Fruit fly (Drosophila melanogaster) whole organism, embryonic: ENCODE data around the gene cold.

ENCODE experiments used
- Awh ChIP-seq: fragments of 200-800 bp; sonication (Bioruptor generic); IDR thresholded peaks from 2 replicates; pipeline ENCODE4, ENCODE4 v1.3.6; 2022; ENCODE audit warnings: missing biosample characterization, missing genetic modification characterization
- B-H2 ChIP-seq: fragments of 200-800 bp; sonication (Bioruptor generic); optimal IDR thresholded peaks from 2 replicates; lab custom pipeline; 2018; ENCODE audit warnings: missing biosample characterization, mild to moderate bottlenecking, missing genetic modification characterization
- Bteb2 ChIP-seq: fragments of 200-800 bp; sonication (Bioruptor generic); optimal IDR thresholded peaks from 2 replicates; lab custom pipeline; 2016; ENCODE audit warnings: missing biosample characterization, missing genetic modification characterization
- CG10654 ChIP-seq: fragments of 200-800 bp; sonication (Bioruptor generic); optimal IDR thresholded peaks from 2 replicates; lab custom pipeline; 2016; ENCODE audit warnings: missing biosample characterization, missing genetic modification characterization
- CG10959 ChIP-seq: fragments of 200-800 bp; sonication (Bioruptor generic); IDR thresholded peaks from 2 replicates; pipeline ENCODE4 v1.3.6; 2022; ENCODE audit warnings: missing biosample characterization, missing genetic modification characterization
- CG10979 ChIP-seq: fragments of 200-800 bp; sonication (Bioruptor generic); optimal IDR thresholded peaks from 2 replicates; lab custom pipeline; 2018; ENCODE audit warnings: missing biosample characterization, mild to moderate bottlenecking, missing genetic modification characterization, moderate library complexity
- CG12155 ChIP-seq: fragments of 200-800 bp; sonication (Bioruptor generic); optimal IDR thresholded peaks from 3 replicates; lab custom pipeline; 2016; ENCODE audit warnings: missing biosample characterization, missing genetic modification characterization
- CG17361 ChIP-seq: fragments of 200-800 bp; sonication (Bioruptor generic); IDR thresholded peaks from 3 replicates; pipeline ENCODE4 v1.3.6; 2022; ENCODE audit warnings: missing biosample characterization, missing genetic modification characterization
- CG18262 ChIP-seq: fragments of 200-800 bp; optimal IDR thresholded peaks from 3 replicates; lab custom pipeline; 2019; ENCODE audit warnings: missing biosample characterization, mild to moderate bottlenecking, missing genetic modification characterization, moderate library complexity
- CG2116 ChIP-seq: fragments of 200-800 bp; sonication (Bioruptor generic); optimal IDR thresholded peaks from 3 replicates; lab custom pipeline; 2018; ENCODE audit warnings: missing biosample characterization, mild to moderate bottlenecking, missing genetic modification characterization
- CG30403 ChIP-seq: fragments of 200-800 bp; sonication (Bioruptor generic); optimal IDR thresholded peaks from 3 replicates; lab custom pipeline; 2016; ENCODE audit warnings: missing biosample characterization, missing genetic modification characterization
- CG3281 ChIP-seq: fragments of 200-800 bp; sonication (Bioruptor generic); optimal IDR thresholded peaks from 3 replicates; lab custom pipeline; 2017; ENCODE audit warnings: missing biosample characterization, mild to moderate bottlenecking, missing genetic modification characterization
- CG33557 ChIP-seq: fragments of 200-800 bp; sonication (Bioruptor generic); optimal IDR thresholded peaks from 2 replicates; lab custom pipeline; 2019; ENCODE audit warnings: missing biosample characterization, mild to moderate bottlenecking, missing genetic modification characterization, moderate library complexity
- CG4854 ChIP-seq: fragments of 200-800 bp; sonication (Bioruptor generic); optimal IDR thresholded peaks from 2 replicates; lab custom pipeline; 2016; ENCODE audit warnings: missing biosample characterization, missing genetic modification characterization, inconsistent platforms
- CG6854 ChIP-seq: fragments of 200-800 bp; sonication (Bioruptor generic); optimal IDR thresholded peaks from 3 replicates; lab custom pipeline; 2017; ENCODE audit warnings: missing biosample characterization, mild to moderate bottlenecking, missing genetic modification characterization
- CG8944 ChIP-seq: fragments of 200-800 bp; sonication (Bioruptor generic); optimal IDR thresholded peaks from 3 replicates; lab custom pipeline; 2016; ENCODE audit warnings: missing biosample characterization, missing genetic modification characterization
- Dbx ChIP-seq: fragments of 200-800 bp; sonication (Bioruptor generic); IDR thresholded peaks from 3 replicates; pipeline ENCODE4 v1.3.6; 2022; ENCODE audit warnings: missing biosample characterization, missing genetic modification characterization
- Dll ChIP-seq: fragments of 200-800 bp; sonication (Bioruptor generic); IDR thresholded peaks from 4 replicates; pipeline ENCODE4 v1.3.6; 2022; ENCODE audit warnings: missing biosample characterization, missing genetic modification characterization; ENCODE audit not compliant: partially characterized antibody
- Doc3 ChIP-seq: fragments of 200-800 bp; sonication (Bioruptor generic); IDR thresholded peaks from 3 replicates; pipeline ENCODE4 v1.3.6; 2022; ENCODE audit warnings: missing biosample characterization, missing genetic modification characterization; ENCODE audit not compliant: partially characterized antibody
- Dref ChIP-seq: fragments of 200-800 bp; sonication (Bioruptor generic); IDR thresholded peaks from 2 replicates; pipeline ENCODE4 v1.3.6; 2022; ENCODE audit warnings: missing biosample characterization, missing genetic modification characterization
- Gug ChIP-seq: fragments of 200-800 bp; sonication (Bioruptor generic); IDR thresholded peaks from 4 replicates; pipeline ENCODE4 v1.3.6; 2022; ENCODE audit warnings: missing biosample characterization, missing genetic modification characterization
- HLH3B ChIP-seq: fragments of 200-800 bp; sonication (Bioruptor generic); IDR thresholded peaks from 2 replicates; pipeline ENCODE4 v1.3.6; 2022; ENCODE audit warnings: missing biosample characterization, missing genetic modification characterization
- MTF-1 ChIP-seq: fragments of 200-800 bp; sonication (Bioruptor generic); optimal IDR thresholded peaks from 2 replicates; lab custom pipeline; 2018; ENCODE audit warnings: missing biosample characterization, mild to moderate bottlenecking, missing genetic modification characterization, borderline replicate concordance
- NC2β ChIP-seq: fragments of 200-800 bp; sonication (Bioruptor generic); optimal IDR thresholded peaks from 2 replicates; lab custom pipeline; 2016; ENCODE audit warnings: missing biosample characterization, missing genetic modification characterization
- Nf-YC ChIP-seq: fragments of 200-800 bp; optimal IDR thresholded peaks from 3 replicates; lab custom pipeline; 2019; ENCODE audit warnings: missing biosample characterization, mild to moderate bottlenecking, missing genetic modification characterization, moderate library complexity
- Ssrp ChIP-seq: fragments of 200-800 bp; sonication (Bioruptor generic); optimal IDR thresholded peaks from 2 replicates; lab custom pipeline; 2018; ENCODE audit warnings: missing biosample characterization, mild to moderate bottlenecking, missing genetic modification characterization, moderate library complexity
- al ChIP-seq: fragments of 200-800 bp; sonication (Bioruptor generic); IDR thresholded peaks from 2 replicates; pipeline ENCODE4 v1.3.6; 2022; ENCODE audit warnings: missing biosample characterization, missing genetic modification characterization
- az2 ChIP-seq: fragments of 200-800 bp; sonication (Bioruptor generic); optimal IDR thresholded peaks from 3 replicates; lab custom pipeline; 2016; ENCODE audit warnings: missing biosample characterization, missing genetic modification characterization
- chinmo ChIP-seq: fragments of 200-800 bp; sonication (Bioruptor generic); IDR thresholded peaks from 4 replicates; pipeline ENCODE4 v1.3.6; 2022; ENCODE audit warnings: missing biosample characterization, missing genetic modification characterization; ENCODE audit not compliant: partially characterized antibody
- croc ChIP-seq: fragments of 200-800 bp; sonication (Bioruptor generic); conservative IDR thresholded peaks from 3 replicates; pipeline ENCODE4 v1.3.6; 2022; ENCODE audit warnings: missing biosample characterization, missing genetic modification characterization
- dmrt11E ChIP-seq: fragments of 200-800 bp; sonication (Bioruptor generic); optimal IDR thresholded peaks from 3 replicates; lab custom pipeline; 2018; ENCODE audit warnings: missing biosample characterization, mild to moderate bottlenecking, missing genetic modification characterization, moderate library complexity
- dmrt99B ChIP-seq: fragments of 200-800 bp; sonication (Bioruptor generic); optimal IDR thresholded peaks from 2 replicates; lab custom pipeline; 2018; ENCODE audit warnings: missing biosample characterization, mild to moderate bottlenecking, missing genetic modification characterization, moderate library complexity
- dysf ChIP-seq: fragments of 200-800 bp; sonication (Bioruptor generic); IDR thresholded peaks from 3 replicates; pipeline ENCODE4 v1.3.6; 2022; ENCODE audit warnings: missing biosample characterization, missing genetic modification characterization
- ftz-f1 ChIP-seq: fragments of 200-800 bp; sonication (Bioruptor generic); optimal IDR thresholded peaks from 2 replicates; lab custom pipeline; 2016; ENCODE audit warnings: missing biosample characterization, missing genetic modification characterization
- gro ChIP-seq: fragments of 200-800 bp; sonication (Bioruptor generic); optimal IDR thresholded peaks from 2 replicates; lab custom pipeline; 2016; ENCODE audit warnings: missing biosample characterization, missing genetic modification characterization
- hb ChIP-seq: fragments of 200-800 bp; sonication (Bioruptor generic); IDR thresholded peaks from 3 replicates; pipeline ENCODE4 v1.3.6; 2022; ENCODE audit warnings: missing biosample characterization, missing genetic modification characterization; ENCODE audit not compliant: partially characterized antibody
- nerfin-1 ChIP-seq: fragments of 200-800 bp; sonication (Bioruptor generic); optimal IDR thresholded peaks from 3 replicates; lab custom pipeline; 2019; ENCODE audit warnings: missing biosample characterization, mild to moderate bottlenecking, missing genetic modification characterization, moderate library complexity
- nerfin-2 ChIP-seq: fragments of 200-800 bp; sonication (Bioruptor generic); IDR thresholded peaks from 2 replicates; pipeline ENCODE4 v1.3.6; 2022; ENCODE audit warnings: missing biosample characterization, missing genetic modification characterization; ENCODE audit not compliant: partially characterized antibody
- nmo ChIP-seq: fragments of 200-800 bp; sonication (Bioruptor generic); optimal IDR thresholded peaks from 2 replicates; lab custom pipeline; 2018; ENCODE audit warnings: missing biosample characterization, mild to moderate bottlenecking, missing genetic modification characterization, moderate library complexity
- pho ChIP-seq: fragments of 200-800 bp; sonication (Bioruptor generic); optimal IDR thresholded peaks from 2 replicates; lab custom pipeline; 2016; ENCODE audit warnings: missing biosample characterization, missing genetic modification characterization
- pum ChIP-seq: fragments of 200-800 bp; sonication (Bioruptor generic); optimal IDR thresholded peaks from 2 replicates; lab custom pipeline; 2016; ENCODE audit warnings: missing biosample characterization, missing genetic modification characterization
- pzg ChIP-seq: fragments of 200-800 bp; sonication (Bioruptor generic); optimal IDR thresholded peaks from 3 replicates; lab custom pipeline; 2018; ENCODE audit warnings: missing biosample characterization, mild to moderate bottlenecking, missing genetic modification characterization, moderate library complexity
- salm ChIP-seq: fragments of 200-800 bp; sonication (Bioruptor generic); optimal IDR thresholded peaks from 2 replicates; lab custom pipeline; 2018; ENCODE audit warnings: missing biosample characterization, mild to moderate bottlenecking, missing genetic modification characterization
- sc ChIP-seq, 3 experiments: fragments of >200 bp in 2 of 3; fragments of 200-800 bp in 1 of 3; sonication (Bioruptor generic) in 1 of 3; optimal IDR thresholded peaks; 2 replicates in 2 of 3; 3 replicates in 1 of 3; lab custom pipeline; 2017; ENCODE audit warnings: mild to moderate bottlenecking in 1 of 3, missing biosample characterization in 1 of 3, missing genetic modification characterization in 1 of 3, missing genetic modification reagents in 1 of 3
- shn ChIP-seq: fragments of 200-800 bp; sonication (Bioruptor generic); optimal IDR thresholded peaks from 3 replicates; lab custom pipeline; 2016; ENCODE audit warnings: missing biosample characterization, missing genetic modification characterization
- slbo ChIP-seq: fragments of 200-800 bp; sonication (Bioruptor generic); IDR thresholded peaks from 2 replicates; pipeline ENCODE4 v1.3.6; 2022; ENCODE audit warnings: missing biosample characterization, missing genetic modification characterization
- tio ChIP-seq: fragments of 200-800 bp; sonication (Bioruptor generic); optimal IDR thresholded peaks from 2 replicates; lab custom pipeline; 2017; ENCODE audit warnings: missing biosample characterization, missing genetic modification characterization, inconsistent platforms
- trem ChIP-seq: fragments of 200-800 bp; optimal IDR thresholded peaks from 3 replicates; lab custom pipeline; 2019; ENCODE audit warnings: missing biosample characterization, mild to moderate bottlenecking, missing genetic modification characterization, moderate library complexity

Gene cold

dm6 chr2L:568030-568429 lies 6.1 kb upstream of the cold start, which contains the start of the genes Nle and Sf3b1 (continued):
- TF ChIP-seq croc (GFP tag; lab: Robert Waterston, UW) = 0 out of 3 replicates have a peak, but pooled peaks have one; percentile 21
- peak; percentile 27; the same call in 1 of the 4 replicates for TF ChIP-seq Gug (GFP tag; lab: Robert Waterston, UW)
- 0 out of 2 replicates have a peak, but pooled peaks have one; percentile 20 for TF ChIP-seq HLH3B
- TF ChIP-seq slbo (GFP tag; lab: Robert Waterston, UW) = peak; percentile 76
- TF ChIP-seq MTF-1 (GFP tag; lab: Kevin White, UChicago) = no peak
- no peak for TF ChIP-seq CG6854 (GFP tag; lab: Kevin White, UChicago)
- TF ChIP-seq al (GFP tag; lab: Robert Waterston, UW) = no peak
- TF ChIP-seq CG17361 = peak; percentile 63
- TF ChIP-seq CG8944 = peak; percentile 35
- peak; percentile 53 for TF ChIP-seq CG33557 (GFP tag; lab: Kevin White, UChicago)
- peak; percentile 6 for TF ChIP-seq az2 (GFP tag; lab: Kevin White, UChicago)
- TF ChIP-seq Dbx (GFP tag; lab: Robert Waterston, UW) = no peak
- TF ChIP-seq chinmo (GFP tag; lab: Robert Waterston, UW) = 0 out of 4 replicates have a peak, but pooled peaks have one; percentile 60
- TF ChIP-seq CG4854 (GFP tag; lab: Kevin White, UChicago) = no peak
- peak; percentile 55 for TF ChIP-seq CG3281 (GFP tag; lab: Kevin White, UChicago)
- TF ChIP-seq CG10654 (GFP tag; lab: Kevin White, UChicago) = peak; percentile 50
- peak; percentile 37 for TF ChIP-seq CG12155 (GFP tag; lab: Kevin White, UChicago)
- TF ChIP-seq tio = no peak
- peak; percentile 36 for TF ChIP-seq dmrt11E (tag; lab: Kevin White, UChicago)
- no peak for TF ChIP-seq sc (optimal IDR thresholded peaks at IDR 0.05; lab: Kevin White, UChicago)
- TF ChIP-seq sc (GFP tag; optimal IDR thresholded peaks at IDR 0.05; lab: Kevin White, UChicago) = no peak
- no peak for TF ChIP-seq salm (tag; lab: Kevin White, UChicago)
- no peak for TF ChIP-seq CG10959 (GFP tag; lab: Robert Waterston, UW)
- peak; percentile 18; the same call in 1 of the 3 replicates for TF ChIP-seq dysf (GFP tag; lab: Robert Waterston, UW)
- TF ChIP-seq Nf-YC (tag; lab: Kevin White, UChicago) = peak; percentile 74
- TF ChIP-seq trem (tag; lab: Kevin White, UChicago) = peak; percentile 91
- peak; percentile 80 for TF ChIP-seq nerfin-2 (GFP tag; lab: Robert Waterston, UW)
- TF ChIP-seq gro (GFP tag; lab: Kevin White, UChicago) = peak; percentile 56
- peak; percentile 67 for TF ChIP-seq Dref (GFP tag; lab: Robert Waterston, UW)
- no peak for TF ChIP-seq Ssrp (tag; lab: Kevin White, UChicago)
- TF ChIP-seq NC2β (GFP tag; lab: Kevin White, UChicago) = peak; percentile 59
- peak; percentile 20 for TF ChIP-seq ftz-f1 (GFP tag; lab: Kevin White, UChicago)
- TF ChIP-seq CG10979 (tag; lab: Kevin White, UChicago) = peak; percentile 47
- TF ChIP-seq dmrt99B (tag; lab: Kevin White, UChicago) = no peak
- TF ChIP-seq CG30403 (GFP tag; lab: Kevin White, UChicago) = peak; percentile 72
- peak; percentile 92 for TF ChIP-seq pzg (GFP tag; lab: Kevin White, UChicago)
- TF ChIP-seq Dll = peak; percentile 98
- TF ChIP-seq CG18262 (tag; lab: Kevin White, UChicago) = peak; percentile 40
- peak; percentile 46 for TF ChIP-seq shn (GFP tag; lab: Kevin White, UChicago)
- peak; percentile 13 for TF ChIP-seq pum (GFP tag; lab: Kevin White, UChicago)
- TF ChIP-seq Bteb2 (GFP tag; lab: Kevin White, UChicago) = peak; percentile 0
- peak; percentile 97 for TF ChIP-seq Doc3
- TF ChIP-seq hb (GFP tag; lab: Robert Waterston, UW) = peak; percentile 89
- TF ChIP-seq nmo = peak; percentile 71
- TF ChIP-seq nerfin-1 (tag; lab: Kevin White, UChicago) = peak; percentile 71
- peak; percentile 93 for TF ChIP-seq CG2116 (GFP tag; lab: Kevin White, UChicago)
- TF ChIP-seq B-H2 (GFP tag; lab: Kevin White, UChicago) = no peak
- TF ChIP-seq Awh (GFP tag; lab: Robert Waterston, UW) = no peak
- TF ChIP-seq pho (GFP tag; lab: Kevin White, UChicago) = peak; percentile 48
- TF ChIP-seq, all 482 proteins: peak for 209
